Worm (Caenorhabditis elegans) whole organism, L1 larva: ENCODE data around the gene R13D11.3.
"Not testable (repeated sequence)": the region's sequence is repeated elsewhere in the genome, so short reads cannot be mapped to it uniquely, and the experiment has no call there.

ENCODE experiments used
- ceh-63 ChIP-seq: fragments of 200-800 bp; sonication (Bioruptor generic); optimal IDR thresholded peaks from 2 replicates; lab custom pipeline; 2018; ENCODE audit warnings: mild to moderate bottlenecking, missing genetic modification characterization, missing compliant biosample characterization
- ets-5 ChIP-seq: fragments of 200-800 bp; sonication (Bioruptor generic); IDR thresholded peaks from 2 replicates; pipeline ENCODE4 v1.3.6; 2022; ENCODE audit warnings: missing genetic modification characterization, missing compliant biosample characterization
- grh-1 ChIP-seq: fragments of 200-800 bp; sonication (Bioruptor generic); IDR thresholded peaks from 2 replicates; pipeline ENCODE4 v1.3.6; 2022; ENCODE audit warnings: missing genetic modification reagents, missing genetic modification characterization, missing compliant biosample characterization
- lsy-2 ChIP-seq, 2 experiments: fragments of 150-350 bp; optimal IDR thresholded peaks; 2 replicates each; lab custom pipeline; 2014; ENCODE audit warnings: missing biosample characterization in 2 of 2, missing genetic modification characterization in 2 of 2
- pqm-1 ChIP-seq: sonication (generic microtip); optimal IDR thresholded peaks from 3 replicates; lab custom pipeline; 2017; ENCODE audit warnings: missing biosample characterization, missing genetic modification characterization

- TF ChIP-seq grh-1 (GFP tag; lab: Robert Waterston, UW); ets-5 (GFP tag; lab: Robert Waterston, UW); ceh-63 (GFP tag; lab: Kevin White, UChicago); pqm-1 (tag; lab: Kevin White, UChicago); lsy-2 (tag; optimal IDR thresholded peaks at IDR 0.05; lab: Kevin White, UChicago): not testable (repeated sequence)
Observed at ce11 chrV:838984-839471, 24.2 kb downstream of the R13D11.3 start, which contains the start of the genes K09C6.7 and K09C6.10.
